Worm (Caenorhabditis elegans) whole organism, L2 larva: ENCODE measurements around the gene C09B8.4.

ENCODE experiments used
- F13H6.1 ChIP-seq: sonication (generic microtip); optimal IDR thresholded peaks from 2 replicates; lab custom pipeline; 2016; ENCODE audit warnings: missing genetic modification characterization, missing compliant biosample characterization
- Y55F3AM.14 ChIP-seq: fragments of 200-800 bp; sonication (Bioruptor generic); optimal IDR thresholded peaks from 2 replicates; lab custom pipeline; 2018; ENCODE audit warnings: mild to moderate bottlenecking, missing genetic modification characterization, missing compliant biosample characterization
- ZK546.5 ChIP-seq: sonication (generic microtip); optimal IDR thresholded peaks from 2 replicates; lab custom pipeline; 2017; ENCODE audit warnings: missing biosample characterization, missing genetic modification characterization
- ama-1 ChIP-seq: fragments of 150-350 bp; optimal IDR thresholded peaks from 2 replicates; lab custom pipeline; 2018; ENCODE audit warnings: inconsistent platforms
- blmp-1 ChIP-seq: sonication (generic microtip); optimal IDR thresholded peaks from 2 replicates; lab custom pipeline; 2017; ENCODE audit warnings: missing genetic modification characterization, mild to moderate bottlenecking, missing compliant biosample characterization, antibody characterized with exemption, moderate library complexity; ENCODE audit not compliant: insufficient read depth
- crh-2 ChIP-seq: sonication (generic microtip); optimal IDR thresholded peaks from 2 replicates; lab custom pipeline; 2017; ENCODE audit warnings: missing biosample characterization, missing genetic modification characterization
- elt-1 ChIP-seq: fragments of 150-350 bp; optimal IDR thresholded peaks from 2 replicates; lab custom pipeline; 2014; ENCODE audit warnings: missing biosample characterization, missing genetic modification characterization
- elt-3 ChIP-seq: sonication (generic microtip); optimal IDR thresholded peaks from 2 replicates; lab custom pipeline; 2017; ENCODE audit warnings: missing biosample characterization, missing genetic modification characterization
- fos-1 ChIP-seq: fragments of 150-350 bp; optimal IDR thresholded peaks from 2 replicates; lab custom pipeline; 2014; ENCODE audit warnings: missing biosample characterization, missing genetic modification characterization
- gmeb-1 ChIP-seq: fragments of 150-350 bp; optimal IDR thresholded peaks from 2 replicates; lab custom pipeline; 2014; ENCODE audit warnings: missing biosample characterization, missing genetic modification characterization
- lin-11 ChIP-seq: fragments of 150-350 bp; sonication (generic microtip); optimal IDR thresholded peaks from 2 replicates; lab custom pipeline; 2014; ENCODE audit warnings: missing biosample characterization, missing genetic modification characterization, inconsistent platforms, mixed read lengths
- lin-13 ChIP-seq: fragments of 150-350 bp; optimal IDR thresholded peaks from 2 replicates; lab custom pipeline; 2014; ENCODE audit warnings: missing biosample characterization, missing genetic modification reagents, missing genetic modification characterization
- lin-39 ChIP-seq: fragments of 150-350 bp; optimal IDR thresholded peaks from 2 replicates; lab custom pipeline; 2014; ENCODE audit warnings: missing biosample characterization, missing genetic modification reagents, missing genetic modification characterization
- lsy-2 ChIP-seq, 2 experiments: fragments of 150-350 bp in 1 of 2; sonication (generic microtip) in 1 of 2; optimal IDR thresholded peaks; 2 replicates each; lab custom pipeline; 2014 to 2017; ENCODE audit warnings: missing biosample characterization in 2 of 2, missing genetic modification characterization in 2 of 2
- mdl-1 ChIP-seq, 2 experiments: fragments of 150-350 bp in 1 of 2; sonication (generic microtip) in 1 of 2; optimal IDR thresholded peaks; 2 replicates each; lab custom pipeline; 2017; ENCODE audit warnings: missing biosample characterization in 2 of 2, missing genetic modification characterization in 2 of 2
- nhr-10 ChIP-seq: sonication (generic microtip); optimal IDR thresholded peaks from 2 replicates; lab custom pipeline; 2017; ENCODE audit warnings: missing biosample characterization, missing genetic modification characterization
- nhr-11 ChIP-seq: fragments of 150-350 bp; optimal IDR thresholded peaks from 2 replicates; lab custom pipeline; 2014; ENCODE audit warnings: missing biosample characterization, missing genetic modification characterization
- nhr-129 ChIP-seq: fragments of 150-350 bp; optimal IDR thresholded peaks from 2 replicates; lab custom pipeline; 2014; ENCODE audit warnings: missing biosample characterization, missing genetic modification characterization
- nhr-21 ChIP-seq: fragments of 150-350 bp; optimal IDR thresholded peaks from 2 replicates; lab custom pipeline; 2014; ENCODE audit warnings: missing biosample characterization, missing genetic modification characterization
- nhr-6 ChIP-seq: fragments of 150-350 bp; optimal IDR thresholded peaks from 2 replicates; lab custom pipeline; 2014; ENCODE audit warnings: missing biosample characterization, missing genetic modification characterization
- skn-1 ChIP-seq: sonication (generic microtip); optimal IDR thresholded peaks from 2 replicates; lab custom pipeline; 2017; ENCODE audit warnings: missing biosample characterization, missing genetic modification characterization
- sma-9 ChIP-seq, 2 experiments: fragments of 150-350 bp in 1 of 2; sonication (generic microtip) in 1 of 2; optimal IDR thresholded peaks; 2 replicates each; lab custom pipeline; 2014 to 2016; ENCODE audit warnings: missing genetic modification characterization in 2 of 2, mild to moderate bottlenecking in 1 of 2, missing biosample characterization in 1 of 2, missing compliant biosample characterization in 1 of 2, missing genetic modification reagents in 1 of 2, moderate library complexity in 1 of 2
- snpc-4 ChIP-seq: fragments of 150-350 bp; optimal IDR thresholded peaks from 2 replicates; lab custom pipeline; 2014; ENCODE audit warnings: missing biosample characterization, missing genetic modification characterization
- unc-39 ChIP-seq: fragments of 150-350 bp; optimal IDR thresholded peaks from 2 replicates; lab custom pipeline; 2014; ENCODE audit warnings: missing biosample characterization, missing genetic modification characterization
- unc-55 ChIP-seq: fragments of 150-350 bp; sonication (generic microtip); optimal IDR thresholded peaks from 3 replicates; lab custom pipeline; 2014; ENCODE audit warnings: missing biosample characterization, missing genetic modification reagents, missing genetic modification characterization
- zag-1 ChIP-seq: fragments of 150-350 bp; optimal IDR thresholded peaks from 2 replicates; lab custom pipeline; 2014; ENCODE audit warnings: missing biosample characterization, missing genetic modification characterization
- ztf-1 ChIP-seq: fragments of 200-800 bp; sonication (Bioruptor generic); conservative IDR thresholded peaks from 2 replicates; pipeline ENCODE4 v1.3.6; 2022; ENCODE audit warnings: missing genetic modification characterization, missing compliant biosample characterization
- ztf-11 ChIP-seq: sonication (generic microtip); optimal IDR thresholded peaks from 2 replicates; lab custom pipeline; 2017; ENCODE audit warnings: missing biosample characterization, missing genetic modification characterization

Gene C09B8.4

ce11 chrX:6019886-6020469 lies at the start of gene C09B8.4:
Gene C09B8.4, minus strand, starts transcription at chrX:6019936.
- TF ChIP-seq crh-2 (tag; lab: Kevin White, UChicago) (peak; percentile 13), lin-13 (GFP tag; lab: Kevin White, UChicago) (no peak), nhr-129 (tag; lab: Kevin White, UChicago) (peak; percentile 61), sma-9 (GFP tag; optimal IDR thresholded peaks at IDR 0.05; lab: Kevin White, UChicago) (peak; percentile 71), sma-9 (tag; optimal IDR thresholded peaks at IDR 0.05; lab: Kevin White, UChicago) (no peak), nhr-10 (tag; lab: Kevin White, UChicago) (no peak), nhr-6 (tag; lab: Kevin White, UChicago) (no peak), lin-11 (tag; lab: Kevin White, UChicago) (no peak), snpc-4 (tag; lab: Kevin White, UChicago) (no peak), ama-1 (lab: Kevin White, UChicago) (no peak), mdl-1 (tag; optimal IDR thresholded peaks at IDR 0.05; lab: Kevin White, UChicago) (no peak), lsy-2 (tag; optimal IDR thresholded peaks at IDR 0.05; lab: Kevin White, UChicago) (peak in 1 of 2 experiments; percentile 26), elt-3 (tag; lab: Kevin White, UChicago) (no peak), F13H6.1 (tag; lab: Kevin White, UChicago) (peak; percentile 65)

ce11 chrX:6066618-6067017 lies 46.9 kb upstream of the C09B8.4 start:
- TF ChIP-seq nhr-21 (tag; lab: Kevin White, UChicago): peak; percentile 38
- TF ChIP-seq nhr-129 (tag; lab: Kevin White, UChicago): no peak
- TF ChIP-seq blmp-1 (tag; lab: Kevin White, UChicago): no peak
- TF ChIP-seq lin-11 (tag; lab: Kevin White, UChicago): no peak
- TF ChIP-seq elt-1 (tag; lab: Kevin White, UChicago): no peak
- TF ChIP-seq gmeb-1: no peak
- TF ChIP-seq lin-39: no peak

- TF ChIP-seq fos-1 (tag; lab: Kevin White, UChicago) (no peak), gmeb-1 (no peak), ZK546.5 (no peak), nhr-129 (tag; lab: Kevin White, UChicago) (no peak), unc-39 (no peak), nhr-11 (tag; lab: Kevin White, UChicago) (no peak), ztf-1 (GFP tag; lab: Robert Waterston, UW) (no peak), unc-55 (no peak), ztf-11 (tag; lab: Kevin White, UChicago) (no peak), sma-9 (GFP tag; optimal IDR thresholded peaks at IDR 0.05; lab: Kevin White, UChicago) (no peak), sma-9 (tag; optimal IDR thresholded peaks at IDR 0.05; lab: Kevin White, UChicago) (no peak), zag-1 (tag; lab: Kevin White, UChicago) (no peak)
Observed at ce11 chrX:6065936-6066452, 46.3 kb upstream of the C09B8.4 start, which contains the start of gene ptr-4. Gene ptr-4, minus strand, starts transcription at chrX:6065986.

ce11 chrX:6064385-6064784 lies 44.6 kb upstream of the C09B8.4 start:
- TF ChIP-seq blmp-1 (tag; lab: Kevin White, UChicago) (peak; percentile 27), fos-1 (tag; lab: Kevin White, UChicago) (peak; percentile 12), nhr-21 (tag; lab: Kevin White, UChicago) (peak; percentile 21), nhr-11 (tag; lab: Kevin White, UChicago) (no peak), F13H6.1 (tag; lab: Kevin White, UChicago) (no peak)

ce11 chrX:6059163-6059782 lies 39.5 kb upstream of the C09B8.4 start:
- TF ChIP-seq skn-1 (no peak), fos-1 (tag; lab: Kevin White, UChicago) (peak; percentile 80), mdl-1 (tag; optimal IDR thresholded peaks at IDR 0.05; lab: Kevin White, UChicago) (no peak), F13H6.1 (tag; lab: Kevin White, UChicago) (peak; percentile 48), sma-9 (GFP tag; optimal IDR thresholded peaks at IDR 0.05; lab: Kevin White, UChicago) (peak; percentile 77), sma-9 (tag; optimal IDR thresholded peaks at IDR 0.05; lab: Kevin White, UChicago) (no peak), crh-2 (tag; lab: Kevin White, UChicago) (peak; percentile 46), nhr-129 (tag; lab: Kevin White, UChicago) (peak; percentile 75), Y55F3AM.14 (GFP tag; lab: Kevin White, UChicago) (no peak), ztf-1 (GFP tag; lab: Robert Waterston, UW) (no peak), ZK546.5 (no peak)
